Fruit fly (Drosophila melanogaster) whole organism, prepupa: ENCODE measurements around the gene CG44006.

Experiments used
- Blimp-1 ChIP-seq: fragments of 200-800 bp; sonication (Bioruptor generic); optimal IDR thresholded peaks from 3 replicates; lab custom pipeline; 2017; ENCODE audit warnings: missing biosample characterization, missing genetic modification characterization, mild to moderate bottlenecking, moderate library complexity, missing genetic modification reagents
- CG10631 ChIP-seq: fragments of 200-800 bp; sonication (Bioruptor generic); optimal IDR thresholded peaks from 2 replicates; lab custom pipeline; 2016; ENCODE audit warnings: missing biosample characterization, missing genetic modification characterization
- CG10669 ChIP-seq: fragments of 200-800 bp; sonication (Bioruptor generic); optimal IDR thresholded peaks from 3 replicates; lab custom pipeline; 2018; ENCODE audit warnings: missing biosample characterization, mild to moderate bottlenecking, missing genetic modification characterization, moderate library complexity
- CG11294 ChIP-seq: fragments of 200-800 bp; sonication (Bioruptor generic); IDR thresholded peaks from 2 replicates; pipeline ENCODE4 v1.3.6; 2022; ENCODE audit warnings: missing biosample characterization, missing genetic modification characterization
- CG11762 ChIP-seq: fragments of 200-800 bp; sonication (Bioruptor generic); optimal IDR thresholded peaks from 3 replicates; lab custom pipeline; 2016; ENCODE audit warnings: missing biosample characterization, missing genetic modification characterization; ENCODE audit not compliant: insufficient read depth
- CG15336 ChIP-seq: fragments of 200-800 bp; sonication (Bioruptor generic); IDR thresholded peaks from 2 replicates; pipeline ENCODE4 v1.3.6; 2022; ENCODE audit warnings: missing biosample characterization, missing genetic modification characterization
- CG1621 ChIP-seq: fragments of 200-800 bp; sonication (Bioruptor generic); optimal IDR thresholded peaks from 3 replicates; lab custom pipeline; 2018; ENCODE audit warnings: missing biosample characterization, mild to moderate bottlenecking, missing genetic modification characterization
- CG16779 ChIP-seq: fragments of 200-800 bp; sonication (Bioruptor generic); optimal IDR thresholded peaks from 3 replicates; lab custom pipeline; 2017; ENCODE audit warnings: missing biosample characterization, mild to moderate bottlenecking, missing genetic modification characterization
- CG3032 ChIP-seq: fragments of 200-800 bp; optimal IDR thresholded peaks from 2 replicates; lab custom pipeline; 2019; ENCODE audit warnings: missing biosample characterization, mild to moderate bottlenecking, missing genetic modification characterization, moderate library complexity
- CG31627 ChIP-seq: fragments of 200-800 bp; sonication (Bioruptor generic); optimal IDR thresholded peaks from 3 replicates; lab custom pipeline; 2016; ENCODE audit warnings: missing biosample characterization, missing genetic modification characterization
- CG32006 ChIP-seq: fragments of 200-800 bp; sonication (Bioruptor generic); optimal IDR thresholded peaks from 3 replicates; lab custom pipeline; 2017; ENCODE audit warnings: missing biosample characterization, mild to moderate bottlenecking, missing genetic modification characterization
- CG3919 ChIP-seq: fragments of 200-800 bp; sonication (Bioruptor generic); optimal IDR thresholded peaks from 3 replicates; lab custom pipeline; 2016; ENCODE audit warnings: missing biosample characterization, missing genetic modification characterization
- CG6163 ChIP-seq: fragments of 200-800 bp; sonication (Bioruptor generic); IDR thresholded peaks from 3 replicates; pipeline ENCODE4 v1.3.6; 2022; ENCODE audit warnings: missing biosample characterization, missing genetic modification characterization
- CG6792 ChIP-seq: fragments of 200-800 bp; sonication (Bioruptor generic); optimal IDR thresholded peaks from 3 replicates; lab custom pipeline; 2016; ENCODE audit warnings: missing biosample characterization, missing genetic modification characterization
- CG6808 ChIP-seq: fragments of 200-800 bp; sonication (Bioruptor generic); optimal IDR thresholded peaks from 3 replicates; lab custom pipeline; 2017; ENCODE audit warnings: missing biosample characterization, missing genetic modification characterization, mild to moderate bottlenecking, moderate library complexity, missing genetic modification reagents
- CG7368 ChIP-seq: fragments of 200-800 bp; sonication (Bioruptor generic); optimal IDR thresholded peaks from 3 replicates; lab custom pipeline; 2016; ENCODE audit warnings: missing biosample characterization, missing genetic modification characterization
- CG8119 ChIP-seq: fragments of 200-800 bp; sonication (Bioruptor generic); IDR thresholded peaks from 3 replicates; pipeline ENCODE4 v1.3.6; 2022; ENCODE audit warnings: missing biosample characterization, missing genetic modification characterization
- CG8319 ChIP-seq: fragments of 200-800 bp; sonication (Bioruptor generic); optimal IDR thresholded peaks from 3 replicates; lab custom pipeline; 2016; ENCODE audit warnings: missing biosample characterization, missing genetic modification characterization
- CG8632 ChIP-seq: fragments of 200-800 bp; sonication (Bioruptor generic); optimal IDR thresholded peaks from 3 replicates; lab custom pipeline; 2016; ENCODE audit warnings: missing biosample characterization, missing genetic modification characterization
- Eip75B ChIP-seq: fragments of 200-800 bp; sonication (Bioruptor generic); optimal IDR thresholded peaks from 3 replicates; lab custom pipeline; 2016; ENCODE audit warnings: missing biosample characterization, missing genetic modification characterization
- Ets21C ChIP-seq: fragments of 200-800 bp; sonication (Bioruptor generic); optimal IDR thresholded peaks from 3 replicates; lab custom pipeline; 2016; ENCODE audit warnings: missing biosample characterization, missing genetic modification characterization
- Gug ChIP-seq: fragments of 200-800 bp; sonication (Bioruptor generic); IDR thresholded peaks from 2 replicates; pipeline ENCODE4 v1.3.6; 2022; ENCODE audit warnings: missing biosample characterization, missing genetic modification characterization
- Hr38 ChIP-seq: sonication (Bioruptor generic); optimal IDR thresholded peaks from 2 replicates; lab custom pipeline; 2016; ENCODE audit warnings: missing biosample characterization, missing genetic modification characterization
- Hr39 ChIP-seq: fragments of 200-800 bp; sonication (Bioruptor generic); optimal IDR thresholded peaks from 2 replicates; lab custom pipeline; 2016; ENCODE audit warnings: missing biosample characterization, missing genetic modification characterization
- Lpt ChIP-seq: fragments of 200-800 bp; sonication (Bioruptor generic); optimal IDR thresholded peaks from 3 replicates; lab custom pipeline; 2016; ENCODE audit warnings: missing biosample characterization, missing genetic modification characterization
- Met ChIP-seq: fragments of 200-800 bp; sonication (Bioruptor generic); optimal IDR thresholded peaks from 3 replicates; lab custom pipeline; 2016; ENCODE audit warnings: missing biosample characterization, missing genetic modification characterization
- OdsH ChIP-seq: fragments of 200-800 bp; sonication (Bioruptor generic); optimal IDR thresholded peaks from 3 replicates; lab custom pipeline; 2016; ENCODE audit warnings: missing biosample characterization, missing genetic modification characterization
- Sox102F ChIP-seq: fragments of 200-800 bp; sonication (Bioruptor generic); optimal IDR thresholded peaks from 2 replicates; lab custom pipeline; 2016; ENCODE audit warnings: missing biosample characterization, mild to moderate bottlenecking, missing genetic modification characterization
- achi ChIP-seq: fragments of 200-800 bp; sonication (Bioruptor generic); optimal IDR thresholded peaks from 3 replicates; lab custom pipeline; 2016; ENCODE audit warnings: missing biosample characterization, missing genetic modification characterization
- acj6 ChIP-seq: fragments of 200-800 bp; sonication (Bioruptor generic); optimal IDR thresholded peaks from 3 replicates; lab custom pipeline; 2016; ENCODE audit warnings: missing biosample characterization, missing genetic modification characterization
- cyc ChIP-seq: fragments of 200-800 bp; sonication (Bioruptor generic); optimal IDR thresholded peaks from 3 replicates; lab custom pipeline; 2016; ENCODE audit warnings: missing biosample characterization, missing genetic modification characterization
- dac ChIP-seq: fragments of 200-800 bp; sonication (Bioruptor generic); optimal IDR thresholded peaks from 2 replicates; lab custom pipeline; 2017; ENCODE audit warnings: missing biosample characterization, mild to moderate bottlenecking, missing genetic modification characterization
- eg ChIP-seq: fragments of 200-800 bp; sonication (Bioruptor generic); IDR thresholded peaks from 3 replicates; pipeline ENCODE4 v1.3.6; 2022; ENCODE audit warnings: missing biosample characterization, missing genetic modification characterization
- esn ChIP-seq: fragments of 200-800 bp; sonication (Bioruptor generic); optimal IDR thresholded peaks from 2 replicates; lab custom pipeline; 2016; ENCODE audit warnings: missing biosample characterization, mild to moderate bottlenecking, missing genetic modification characterization, moderate library complexity
- fd59A ChIP-seq: fragments of 200-800 bp; sonication (Bioruptor generic); optimal IDR thresholded peaks from 2 replicates; lab custom pipeline; 2017; ENCODE audit warnings: missing biosample characterization, mild to moderate bottlenecking, missing genetic modification characterization, missing genetic modification reagents
- fd85E ChIP-seq: fragments of 200-800 bp; sonication (Bioruptor generic); optimal IDR thresholded peaks from 3 replicates; lab custom pipeline; 2016; ENCODE audit warnings: missing biosample characterization, missing genetic modification characterization
- fkh ChIP-seq: fragments of 200-800 bp; sonication (Bioruptor generic); optimal IDR thresholded peaks from 3 replicates; lab custom pipeline; 2017; ENCODE audit warnings: missing biosample characterization, mild to moderate bottlenecking, missing genetic modification characterization, moderate library complexity
- lz ChIP-seq: fragments of 200-800 bp; sonication (Bioruptor generic); optimal IDR thresholded peaks from 3 replicates; lab custom pipeline; 2016; ENCODE audit warnings: missing biosample characterization, missing genetic modification characterization
- net ChIP-seq: fragments of 200-800 bp; sonication (Bioruptor generic); optimal IDR thresholded peaks from 3 replicates; lab custom pipeline; 2016; ENCODE audit warnings: missing biosample characterization, missing genetic modification characterization
- salr ChIP-seq, 2 experiments: fragments of 200-800 bp; sonication (Bioruptor generic); optimal IDR thresholded peaks; 3 replicates each; lab custom pipeline; 2016 to 2018; ENCODE audit warnings: missing biosample characterization in 2 of 2, missing genetic modification characterization in 2 of 2, mild to moderate bottlenecking in 1 of 2
- spab ChIP-seq: fragments of 200-800 bp; sonication (Bioruptor generic); optimal IDR thresholded peaks from 2 replicates; lab custom pipeline; 2017; ENCODE audit warnings: missing biosample characterization, mild to moderate bottlenecking, missing genetic modification characterization, missing genetic modification reagents
- ss ChIP-seq, 2 experiments: fragments of 200-800 bp; sonication (Bioruptor generic); optimal IDR thresholded peaks; 2 replicates in 1 of 2; 3 replicates in 1 of 2; lab custom pipeline; 2017 to 2018; ENCODE audit warnings: mild to moderate bottlenecking in 2 of 2, missing biosample characterization in 2 of 2, missing genetic modification characterization in 2 of 2, moderate library complexity in 1 of 2
- topi ChIP-seq: fragments of 200-800 bp; sonication (Bioruptor generic); optimal IDR thresholded peaks from 3 replicates; lab custom pipeline; 2016; ENCODE audit warnings: missing biosample characterization, missing genetic modification characterization
- vri ChIP-seq: fragments of 200-800 bp; sonication (Bioruptor generic); optimal IDR thresholded peaks from 3 replicates; lab custom pipeline; 2016; ENCODE audit warnings: missing biosample characterization, mild to moderate bottlenecking, missing genetic modification characterization

The CG44006 gene

DNA sequence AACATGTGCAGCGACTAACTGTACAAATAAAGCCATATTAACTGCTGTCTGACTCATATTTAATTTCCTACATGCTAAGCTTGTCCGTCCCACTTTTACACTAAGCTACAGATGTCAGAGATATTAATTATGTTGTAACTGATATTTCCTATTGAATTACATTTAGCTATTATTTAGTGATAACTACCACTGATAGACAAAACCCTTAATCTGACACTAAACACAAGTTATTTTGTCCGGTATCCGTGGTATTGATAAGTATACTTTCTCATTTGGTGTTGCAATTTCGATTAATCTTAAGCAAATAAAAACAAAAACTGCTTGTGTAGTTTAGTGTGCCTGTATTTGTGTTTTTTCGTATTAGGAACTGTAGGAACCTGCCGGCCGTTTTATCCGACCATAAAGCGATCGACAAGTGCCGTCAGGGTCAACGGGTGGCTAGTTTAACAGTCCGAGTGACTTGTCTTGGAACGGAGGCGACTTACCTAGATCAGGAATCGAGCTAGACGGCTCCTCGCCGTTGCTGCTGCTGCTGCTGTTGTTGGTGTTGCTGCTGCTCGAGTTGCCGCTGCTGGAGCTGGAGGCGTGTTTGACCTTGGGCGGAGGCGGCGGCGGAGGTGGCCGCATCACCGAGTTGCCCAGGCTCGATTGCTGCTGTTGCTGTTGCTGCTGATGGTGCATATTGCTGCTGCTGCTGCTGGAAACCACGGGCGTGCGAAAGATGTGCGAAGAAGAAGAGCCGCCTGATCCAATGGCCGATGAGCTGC, 12.0 kb downstream of the CG44006 start (continued):
- TF ChIP-seq CG8632 (GFP tag; lab: Kevin White, UChicago) (peak; percentile 23), Sox102F (GFP tag; lab: Kevin White, UChicago) (no peak), CG10669 (GFP tag; lab: Kevin White, UChicago) (peak; percentile 56), esn (no peak), CG10631 (GFP tag; lab: Kevin White, UChicago) (peak; percentile 8), CG31627 (GFP tag; lab: Kevin White, UChicago) (no peak), CG6808 (GFP tag; lab: Kevin White, UChicago) (peak; percentile 61), dac (GFP tag; lab: Kevin White, UChicago) (no peak), Hr38 (GFP tag; lab: Kevin White, UChicago) (no peak), fd85E (no peak), CG7368 (GFP tag; lab: Kevin White, UChicago) (peak; percentile 1), CG32006 (no peak), CG6792 (GFP tag; lab: Kevin White, UChicago) (no peak), lz (GFP tag; lab: Kevin White, UChicago) (no peak), achi (GFP tag; lab: Kevin White, UChicago) (peak; percentile 12), CG3032 (tag; lab: Kevin White, UChicago) (peak; percentile 56), net (GFP tag; lab: Kevin White, UChicago) (peak; percentile 27), fd59A (GFP tag; lab: Kevin White, UChicago) (peak; percentile 35), CG3919 (GFP tag; lab: Kevin White, UChicago) (no peak), OdsH (GFP tag; lab: Kevin White, UChicago) (no peak), Ets21C (GFP tag; lab: Kevin White, UChicago) (no peak), Eip75B (peak; percentile 27), topi (GFP tag; lab: Kevin White, UChicago) (no peak)

DNA sequence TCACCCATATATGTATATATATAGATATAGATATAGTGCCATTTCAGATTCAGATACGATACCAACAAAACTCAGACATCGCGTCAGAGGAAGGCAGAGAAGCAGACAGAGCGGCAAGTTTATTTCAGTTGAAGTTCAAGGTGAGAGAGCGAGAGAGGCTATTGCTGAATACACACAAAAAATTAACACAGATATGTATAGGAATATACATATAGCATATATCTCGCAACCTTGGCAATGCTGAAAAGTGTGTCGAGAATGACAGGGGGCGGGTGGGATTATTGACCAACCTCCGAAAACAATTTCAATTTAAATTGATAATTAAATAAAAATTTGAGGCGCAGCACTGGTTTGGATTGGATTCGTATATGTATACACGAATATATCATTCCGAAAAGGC, 12.9 kb downstream of the CG44006 start:
- TF ChIP-seq fkh (GFP tag; lab: Kevin White, UChicago), result peak; percentile 27
- TF ChIP-seq vri, result peak; percentile 54
- TF ChIP-seq CG11294 (GFP tag; lab: Robert Waterston, UW), result no peak
- TF ChIP-seq, all 60 proteins: peak for 2

DNA sequence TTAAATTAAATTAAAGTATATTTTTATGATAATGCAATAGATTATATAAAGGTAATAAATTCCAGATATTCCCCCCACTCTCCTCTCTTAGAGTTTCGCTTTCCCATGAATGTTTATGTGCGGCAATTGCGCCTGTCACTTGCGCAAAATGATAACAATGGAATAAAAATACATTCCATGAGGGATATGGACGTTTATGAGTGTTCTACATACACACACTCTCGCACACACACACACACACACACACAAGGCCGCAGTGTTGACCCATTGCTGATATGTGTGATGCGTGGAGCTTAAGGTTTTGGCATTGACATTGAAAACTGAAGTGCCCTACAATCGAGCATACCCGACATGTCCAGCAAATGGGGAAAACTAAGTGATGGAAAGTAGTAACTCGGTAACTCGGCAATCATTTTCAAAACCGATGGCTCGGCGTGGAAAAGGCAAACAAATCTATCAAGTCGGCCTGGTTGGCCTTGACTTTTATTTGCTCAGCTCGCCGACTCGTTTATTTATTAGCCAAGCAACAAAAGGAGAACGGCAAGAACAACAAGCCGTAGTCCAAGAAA, 23.3 kb downstream of the CG44006 start:
- TF ChIP-seq cyc (GFP tag; lab: Kevin White, UChicago) (no peak), CG32006 (no peak), esn (no peak), Eip75B (peak; percentile 43), Met (GFP tag; lab: Kevin White, UChicago) (no peak), CG16779 (tag; lab: Kevin White, UChicago) (no peak), CG15336 (GFP tag; lab: Robert Waterston, UW) (no peak), CG3032 (tag; lab: Kevin White, UChicago) (no peak), eg (GFP tag; lab: Robert Waterston, UW) (no peak), salr (GFP tag; optimal IDR thresholded peaks at IDR 0.05; lab: Kevin White, UChicago) (no peak), Blimp-1 (GFP tag; lab: Kevin White, UChicago) (no peak), CG6792 (GFP tag; lab: Kevin White, UChicago) (no peak), CG8319 (no peak), net (GFP tag; lab: Kevin White, UChicago) (no peak), CG11294 (GFP tag; lab: Robert Waterston, UW) (no peak), Sox102F (GFP tag; lab: Kevin White, UChicago) (no peak), Hr38 (GFP tag; lab: Kevin White, UChicago) (no peak), ss (GFP tag; optimal IDR thresholded peaks at IDR 0.05; lab: Kevin White, UChicago) (no peak), achi (GFP tag; lab: Kevin White, UChicago) (no peak), CG6808 (GFP tag; lab: Kevin White, UChicago) (peak; percentile 15), vri (peak; percentile 44), Gug (GFP tag; lab: Robert Waterston, UW) (no peak), Lpt (GFP tag; lab: Kevin White, UChicago) (no peak), acj6 (no peak), CG8119 (no peak), Hr39 (no peak), spab (no peak), CG6163 (GFP tag; lab: Robert Waterston, UW) (no peak), CG1621 (tag; lab: Kevin White, UChicago) (no peak), CG11762 (GFP tag; lab: Kevin White, UChicago) (no peak), CG7368 (GFP tag; lab: Kevin White, UChicago) (no peak)
